Fruit fly (Drosophila melanogaster): ENCODE measurements around the gene Srp68.

Gene Srp68

DNA sequence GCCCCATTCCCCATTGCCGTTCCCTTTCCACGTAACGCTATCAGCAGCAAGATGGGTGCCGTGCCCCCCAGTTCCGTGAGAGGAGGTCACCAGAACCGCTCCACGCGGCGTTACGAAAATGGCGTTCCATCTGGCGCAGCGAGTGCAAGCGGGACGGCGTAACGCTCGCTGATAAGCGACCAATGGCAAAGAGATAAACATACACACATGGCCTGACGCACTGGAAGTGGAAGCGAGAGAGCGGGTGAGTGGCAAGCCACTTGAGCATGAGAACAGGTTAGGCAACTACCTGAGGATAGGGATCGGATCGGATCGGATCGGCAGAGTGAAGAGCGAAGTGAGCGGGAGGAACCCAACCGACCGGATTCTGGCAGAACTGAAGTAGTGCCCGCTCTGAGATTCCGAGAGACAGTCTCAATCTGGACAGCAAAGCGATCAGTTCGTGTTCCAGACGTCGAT lies 30.0 kb downstream of the Srp68 start, which contains the start of gene Doc3 (continued):
- no peak for TF ChIP-seq her (GFP tag; optimal IDR thresholded peaks at IDR 0.05)
- no peak for TF ChIP-seq CG14965 (GFP tag; optimal IDR thresholded peaks at IDR 0.05; ENCODE audit: borderline replicate concordance)
- peak; percentile 70 for TF ChIP-seq CG10543 (GFP tag; optimal IDR thresholded peaks at IDR 0.05)
- TF ChIP-seq CG8290 (GFP tag; optimal IDR thresholded peaks at IDR 0.05), result no peak
- no peak for TF ChIP-seq CG8290 (tag; optimal IDR thresholded peaks at IDR 0.05)
- no peak for TF ChIP-seq tna (GFP tag; IDR thresholded peaks at IDR 0.05; ENCODE audit: partially characterized antibody)
- no peak for TF ChIP-seq CG14667 (GFP tag; IDR thresholded peaks at IDR 0.05)
- no peak for TF ChIP-seq Drgx (GFP tag; IDR thresholded peaks at IDR 0.05)
- no peak for TF ChIP-seq Sox100B (GFP tag; optimal IDR thresholded peaks at IDR 0.05)
- TF ChIP-seq tin (GFP tag; optimal IDR thresholded peaks at IDR 0.05), result no peak
- no peak for TF ChIP-seq Lhr (GFP tag; optimal IDR thresholded peaks at IDR 0.05)
- peak; percentile 27 for TF ChIP-seq pfk (GFP tag; optimal IDR thresholded peaks at IDR 0.05)
- TF ChIP-seq CG10979 (tag; optimal IDR thresholded peaks at IDR 0.05), result no peak
- no peak for TF ChIP-seq CG11247 (GFP tag; IDR thresholded peaks at IDR 0.05)
- no peak for TF ChIP-seq CG17361 (GFP tag; IDR thresholded peaks at IDR 0.05)
- TF ChIP-seq CG4617 (GFP tag; optimal IDR thresholded peaks at IDR 0.05; ENCODE audit: borderline replicate concordance), result no peak
- TF ChIP-seq CG15514 (GFP tag; optimal IDR thresholded peaks at IDR 0.05), result no peak
- TF ChIP-seq gsb-n (tag; optimal IDR thresholded peaks at IDR 0.05), result no peak
- TF ChIP-seq zen2 (GFP tag; IDR thresholded peaks at IDR 0.05; ENCODE audit: partially characterized antibody), result no peak
- TF ChIP-seq CG17385 (GFP tag; optimal IDR thresholded peaks at IDR 0.05), result no peak
- no peak for TF ChIP-seq ems (GFP tag; optimal IDR thresholded peaks at IDR 0.05)
- no peak for TF ChIP-seq CG10147 (GFP tag; optimal IDR thresholded peaks at IDR 0.05)
- TF ChIP-seq CG5180 (GFP tag; optimal IDR thresholded peaks at IDR 0.05), result no peak
- TF ChIP-seq CG12744 (GFP tag; optimal IDR thresholded peaks at IDR 0.05), result no peak
- TF ChIP-seq Dad (GFP tag; optimal IDR thresholded peaks at IDR 0.05), result no peak
- no peak for TF ChIP-seq CG11696 (GFP tag; IDR thresholded peaks at IDR 0.05)
- peak; percentile 11 for TF ChIP-seq gcm (GFP tag; optimal IDR thresholded peaks at IDR 0.05)
- no peak for TF ChIP-seq ken (GFP tag; IDR thresholded peaks at IDR 0.05)
- TF ChIP-seq hth (optimal IDR thresholded peaks at IDR 0.05), result no peak
- TF ChIP-seq CG32532 (GFP tag; IDR thresholded peaks at IDR 0.05), result no peak; the same call in 1 of the 2 replicates
- TF ChIP-seq Jarid2 (GFP tag; optimal IDR thresholded peaks at IDR 0.05), result peak; percentile 44
- no peak for TF ChIP-seq CG15696 (tag; optimal IDR thresholded peaks at IDR 0.05)
- TF ChIP-seq CG15073 (GFP tag; optimal IDR thresholded peaks at IDR 0.05), result no peak
- TF ChIP-seq chinmo (GFP tag; IDR thresholded peaks at IDR 0.05; ENCODE audit: partially characterized antibody), result peak; percentile 88; the same call in 2 of the 4 replicates
- no peak for TF ChIP-seq org-1 (GFP tag; optimal IDR thresholded peaks at IDR 0.05)
- peak; percentile 67 for TF ChIP-seq Ets65A (GFP tag)
- TF ChIP-seq CG30403 (GFP tag; optimal IDR thresholded peaks at IDR 0.05), result no peak
- TF ChIP-seq slou (GFP tag; optimal IDR thresholded peaks at IDR 0.05), result no peak
- TF ChIP-seq dm (GFP tag; optimal IDR thresholded peaks at IDR 0.05), result no peak
- no peak for TF ChIP-seq CG17612 (GFP tag; IDR thresholded peaks at IDR 0.05)
- TF ChIP-seq slp2 (GFP tag; optimal IDR thresholded peaks at IDR 0.05), result no peak
- TF ChIP-seq CG1602 (GFP tag; optimal IDR thresholded peaks at IDR 0.05), result no peak
- no peak for TF ChIP-seq Dip2 (GFP tag; IDR thresholded peaks at IDR 0.05)
- no peak for TF ChIP-seq sim (GFP tag; IDR thresholded peaks at IDR 0.05)
- no peak for TF ChIP-seq emc (GFP tag; optimal IDR thresholded peaks at IDR 0.05)
- no peak for TF ChIP-seq inv (GFP tag; IDR thresholded peaks at IDR 0.05; ENCODE audit: partially characterized antibody)
- TF ChIP-seq CG17568 (GFP tag; optimal IDR thresholded peaks at IDR 0.05), result no peak
- no peak for TF ChIP-seq CG15011 (GFP tag; optimal IDR thresholded peaks at IDR 0.05)
- TF ChIP-seq cad (GFP tag; optimal IDR thresholded peaks at IDR 0.05), result no peak
- no peak for TF ChIP-seq seq (GFP tag; IDR thresholded peaks at IDR 0.05)
- no peak for TF ChIP-seq CG7556 (GFP tag; optimal IDR thresholded peaks at IDR 0.05)
- peak; percentile 64; the same call in 1 of the 3 replicates for TF ChIP-seq z (GFP tag; IDR thresholded peaks at IDR 0.05)
